Fruit fly (Drosophila melanogaster) whole organism, adult: ENCODE data around the gene CG31612.

Experiments
- CG11617 ChIP-seq: fragments of 200-800 bp; sonication (Bioruptor generic); optimal IDR thresholded peaks from 2 replicates; lab custom pipeline; 2017; ENCODE audit warnings: mild to moderate bottlenecking, missing biosample characterization, missing genetic modification reagents, missing genetic modification characterization
- CG12768 ChIP-seq: fragments of 200-800 bp; sonication (Bioruptor generic); optimal IDR thresholded peaks from 2 replicates; lab custom pipeline; 2017; ENCODE audit warnings: missing biosample characterization, missing genetic modification characterization, mild to moderate bottlenecking, moderate library complexity, missing genetic modification reagents
- CG14711 ChIP-seq: fragments of 200-800 bp; sonication (Bioruptor generic); optimal IDR thresholded peaks from 2 replicates; lab custom pipeline; 2018; ENCODE audit warnings: missing biosample characterization, mild to moderate bottlenecking, missing genetic modification characterization, moderate library complexity
- CG1620 ChIP-seq: fragments of 200-800 bp; sonication (Bioruptor generic); optimal IDR thresholded peaks from 2 replicates; lab custom pipeline; 2016; ENCODE audit warnings: missing biosample characterization, missing genetic modification characterization
- CG33017 ChIP-seq: fragments of 200-800 bp; sonication (Bioruptor generic); optimal IDR thresholded peaks from 2 replicates; lab custom pipeline; 2018; ENCODE audit warnings: missing biosample characterization, mild to moderate bottlenecking, missing genetic modification characterization, moderate library complexity
- CG5204 ChIP-seq: fragments of 200-800 bp; sonication (Bioruptor generic); optimal IDR thresholded peaks from 2 replicates; lab custom pipeline; 2016; ENCODE audit warnings: missing biosample characterization, missing genetic modification characterization
- CG7045 ChIP-seq: fragments of 200-800 bp; sonication (Bioruptor generic); optimal IDR thresholded peaks from 2 replicates; lab custom pipeline; 2017; ENCODE audit warnings: missing biosample characterization, mild to moderate bottlenecking, missing genetic modification characterization
- CG7101 ChIP-seq: fragments of 200-800 bp; sonication (Bioruptor generic); optimal IDR thresholded peaks from 2 replicates; lab custom pipeline; 2018; ENCODE audit warnings: missing biosample characterization, mild to moderate bottlenecking, missing genetic modification characterization, moderate library complexity
- Clk ChIP-seq: fragments of 200-800 bp; sonication (Bioruptor generic); optimal IDR thresholded peaks from 2 replicates; lab custom pipeline; 2017; ENCODE audit warnings: missing biosample characterization, missing genetic modification characterization
- Crg-1 ChIP-seq: fragments of 200-800 bp; sonication (Bioruptor generic); optimal IDR thresholded peaks from 2 replicates; lab custom pipeline; 2016; ENCODE audit warnings: missing biosample characterization, missing genetic modification characterization
- Hr96 ChIP-seq: fragments of 200-800 bp; sonication (Bioruptor generic); optimal IDR thresholded peaks from 2 replicates; lab custom pipeline; 2016; ENCODE audit warnings: missing biosample characterization, missing genetic modification characterization
- Mnt ChIP-seq: fragments of 200-800 bp; sonication (Bioruptor generic); optimal IDR thresholded peaks from 2 replicates; lab custom pipeline; 2016; ENCODE audit warnings: missing biosample characterization, mild to moderate bottlenecking, missing genetic modification characterization
- bab1 ChIP-seq: fragments of 200-800 bp; sonication (Bioruptor generic); optimal IDR thresholded peaks from 3 replicates; lab custom pipeline; 2019; ENCODE audit warnings: missing biosample characterization, mild to moderate bottlenecking, missing genetic modification characterization, moderate library complexity
- cic ChIP-seq: fragments of 200-800 bp; sonication (Bioruptor generic); optimal IDR thresholded peaks from 2 replicates; lab custom pipeline; 2017; ENCODE audit warnings: missing biosample characterization, mild to moderate bottlenecking, missing genetic modification characterization, moderate library complexity
- cnc ChIP-seq, 2 experiments: fragments of >200 bp; optimal IDR thresholded peaks; 2 replicates each; lab custom pipeline; 2017
- kay ChIP-seq: fragments of 200-800 bp; sonication (Bioruptor generic); peaks from one replicate; lab custom pipeline; 2016; ENCODE audit warnings: missing biosample characterization, missing genetic modification characterization, borderline replicate concordance
- ovo ChIP-seq: fragments of 200-800 bp; sonication (Bioruptor generic); optimal IDR thresholded peaks from 2 replicates; lab custom pipeline; 2016; ENCODE audit warnings: missing biosample characterization, missing genetic modification characterization
- pad ChIP-seq: fragments of 200-800 bp; sonication (Bioruptor generic); optimal IDR thresholded peaks from 3 replicates; lab custom pipeline; 2017; ENCODE audit warnings: missing biosample characterization, missing genetic modification characterization, mild to moderate bottlenecking, moderate library complexity, missing genetic modification reagents
- tj ChIP-seq: fragments of 200-800 bp; sonication (Bioruptor generic); optimal IDR thresholded peaks from 3 replicates; lab custom pipeline; 2017; ENCODE audit warnings: missing biosample characterization, mild to moderate bottlenecking, missing genetic modification characterization, moderate library complexity
- toe ChIP-seq: fragments of 200-800 bp; sonication (Bioruptor generic); optimal IDR thresholded peaks from 2 replicates; lab custom pipeline; 2016; ENCODE audit warnings: missing biosample characterization, missing genetic modification characterization

Gene CG31612

dm6 chr2L:21827900-21828790 is 32.9 kb upstream of the CG31612 start, which contains the start of gene tsh:
Gene tsh (plus strand): TSS chr2L:21828593.
- TF ChIP-seq kay = peak; percentile 20
- TF ChIP-seq pad = peak; percentile 100
- peak; percentile 4 for TF ChIP-seq bab1
- TF ChIP-seq Hr96 (GFP tag; lab: Kevin White, UChicago) = no peak
- TF ChIP-seq ovo (GFP tag; lab: Kevin White, UChicago) = peak; percentile 93

dm6 chr2L:21819386-21819785 is 24.1 kb upstream of the CG31612 start:
- no peak for TF ChIP-seq CG11617 (GFP tag; lab: Kevin White, UChicago)
- no peak for TF ChIP-seq CG1620
- TF ChIP-seq Crg-1 (GFP tag; lab: Kevin White, UChicago) = no peak
- TF ChIP-seq tj (GFP tag; lab: Kevin White, UChicago) = no peak
- TF ChIP-seq bab1 = no peak
- no peak for TF ChIP-seq cnc (optimal IDR thresholded peaks at IDR 0.05; lab: Kevin White, UChicago)
- no peak for TF ChIP-seq CG12768 (GFP tag; lab: Kevin White, UChicago)
- TF ChIP-seq pad = no peak
- TF ChIP-seq CG5204 = no peak

- TF ChIP-seq CG33017 (tag; lab: Kevin White, UChicago) (no peak), CG7101 (tag; lab: Kevin White, UChicago) (no peak), CG14711 (tag; lab: Kevin White, UChicago) (no peak), CG12768 (GFP tag; lab: Kevin White, UChicago) (no peak), ovo (GFP tag; lab: Kevin White, UChicago) (no peak), Clk (no peak), Mnt (GFP tag; lab: Kevin White, UChicago) (no peak), pad (no peak), Hr96 (GFP tag; lab: Kevin White, UChicago) (no peak), bab1 (no peak), CG1620 (no peak), CG5204 (no peak), tj (GFP tag; lab: Kevin White, UChicago) (no peak)
These were observed 14.9 kb upstream of the CG31612 start for dm6 chr2L:21810098-21810497.

dm6 chr2L:21806875-21807274 is 11.6 kb upstream of the CG31612 start:
- no peak for TF ChIP-seq Crg-1 (GFP tag; lab: Kevin White, UChicago)
- TF ChIP-seq CG14711 (tag; lab: Kevin White, UChicago) = no peak
- no peak for TF ChIP-seq CG12768 (GFP tag; lab: Kevin White, UChicago)
- TF ChIP-seq Mnt (GFP tag; lab: Kevin White, UChicago) = no peak
- TF ChIP-seq CG7045 (GFP tag; lab: Kevin White, UChicago) = no peak
- TF ChIP-seq CG11617 (GFP tag; lab: Kevin White, UChicago) = no peak
- no peak for TF ChIP-seq CG7101 (tag; lab: Kevin White, UChicago)

dm6 chr2L:21806359-21806758 is 11.1 kb upstream of the CG31612 start:
- TF ChIP-seq ovo (GFP tag; lab: Kevin White, UChicago) = no peak
- no peak for TF ChIP-seq CG7045 (GFP tag; lab: Kevin White, UChicago)
- no peak for TF ChIP-seq Mnt (GFP tag; lab: Kevin White, UChicago)
- no peak for TF ChIP-seq kay
- no peak for TF ChIP-seq cic
- no peak for TF ChIP-seq Crg-1 (GFP tag; lab: Kevin White, UChicago)
- no peak for TF ChIP-seq Hr96 (GFP tag; lab: Kevin White, UChicago)
- no peak for TF ChIP-seq CG1620
- no peak for TF ChIP-seq CG7101 (tag; lab: Kevin White, UChicago)
- TF ChIP-seq CG14711 (tag; lab: Kevin White, UChicago) = no peak

- no peak for TF ChIP-seq CG11617 (GFP tag; lab: Kevin White, UChicago)
- no peak for TF ChIP-seq CG12768 (GFP tag; lab: Kevin White, UChicago)
- no peak for TF ChIP-seq Crg-1 (GFP tag; lab: Kevin White, UChicago)
- no peak for TF ChIP-seq kay
- no peak for TF ChIP-seq cic
- no peak for TF ChIP-seq CG7101 (tag; lab: Kevin White, UChicago)
- TF ChIP-seq bab1 = no peak
- TF ChIP-seq CG7045 (GFP tag; lab: Kevin White, UChicago) = no peak
- TF ChIP-seq CG33017 (tag; lab: Kevin White, UChicago) = no peak
These were observed 8.9 kb upstream of the CG31612 start for dm6 chr2L:21804105-21804504.

dm6 chr2L:21794547-21795341 is 503 bp downstream of the CG31612 start:
- TF ChIP-seq kay = peak; percentile 95
- TF ChIP-seq Mnt (GFP tag; lab: Kevin White, UChicago) = peak; percentile 74
- peak; percentile 97 for TF ChIP-seq CG7045 (GFP tag; lab: Kevin White, UChicago)
- peak; percentile 91 for TF ChIP-seq CG11617 (GFP tag; lab: Kevin White, UChicago)
- TF ChIP-seq CG1620 = peak; percentile 92
- TF ChIP-seq cnc (optimal IDR thresholded peaks at IDR 0.05; lab: Kevin White, UChicago) = no peak
- peak; percentile 92 for TF ChIP-seq ovo (GFP tag; lab: Kevin White, UChicago)
- peak; percentile 32 for TF ChIP-seq cic
- TF ChIP-seq pad = peak; percentile 86
- TF ChIP-seq Crg-1 (GFP tag; lab: Kevin White, UChicago) = peak; percentile 62
- TF ChIP-seq tj (GFP tag; lab: Kevin White, UChicago) = peak; percentile 75
- TF ChIP-seq Hr96 (GFP tag; lab: Kevin White, UChicago) = peak; percentile 94
- peak; percentile 91 for TF ChIP-seq CG12768 (GFP tag; lab: Kevin White, UChicago)
- peak; percentile 83 for TF ChIP-seq Clk
- TF ChIP-seq toe (GFP tag; lab: Kevin White, UChicago) = peak; percentile 96
- peak; percentile 93 for TF ChIP-seq CG7101 (tag; lab: Kevin White, UChicago)
- TF ChIP-seq CG14711 (tag; lab: Kevin White, UChicago) = peak; percentile 89
- peak; percentile 91 for TF ChIP-seq CG33017 (tag; lab: Kevin White, UChicago)
- TF ChIP-seq CG5204 = peak; percentile 93
- TF ChIP-seq bab1 = peak; percentile 98
